Fruit fly (Drosophila melanogaster) whole organism, embryonic: ENCODE data around the gene CG44000.

Source experiments
- BEAF-32 ChIP-seq: fragments of 200-800 bp; sonication (Bioruptor generic); optimal IDR thresholded peaks from 3 replicates; lab custom pipeline; 2017; ENCODE audit warnings: missing biosample characterization, missing genetic modification characterization, mild to moderate bottlenecking, moderate library complexity, missing genetic modification reagents
- Bgb ChIP-seq: fragments of 200-800 bp; sonication (Bioruptor generic); IDR thresholded peaks from 2 replicates; pipeline ENCODE4 v1.3.6; 2022; ENCODE audit warnings: missing biosample characterization, missing genetic modification characterization; ENCODE audit not compliant: partially characterized antibody
- C15 ChIP-seq: fragments of 200-800 bp; sonication (Bioruptor generic); IDR thresholded peaks from 3 replicates; pipeline ENCODE4 v1.3.6; 2022; ENCODE audit warnings: missing biosample characterization, missing genetic modification characterization
- CG10462 ChIP-seq: fragments of 200-800 bp; sonication (Bioruptor generic); optimal IDR thresholded peaks from 2 replicates; lab custom pipeline; 2016; ENCODE audit warnings: missing biosample characterization, missing genetic modification characterization
- CG11398 ChIP-seq: fragments of 200-800 bp; sonication (Bioruptor generic); optimal IDR thresholded peaks from 2 replicates; lab custom pipeline; 2016; ENCODE audit warnings: missing biosample characterization, missing genetic modification characterization
- CG12071 ChIP-seq: fragments of 200-800 bp; sonication (Bioruptor generic); optimal IDR thresholded peaks from 3 replicates; lab custom pipeline; 2018; ENCODE audit warnings: missing biosample characterization, mild to moderate bottlenecking, missing genetic modification characterization
- CG13296 ChIP-seq: fragments of 200-800 bp; sonication (Bioruptor generic); optimal IDR thresholded peaks from 3 replicates; lab custom pipeline; 2018; ENCODE audit warnings: missing biosample characterization, mild to moderate bottlenecking, missing genetic modification characterization
- CG14014 ChIP-seq: fragments of 200-800 bp; sonication (Bioruptor generic); IDR thresholded peaks from 2 replicates; pipeline ENCODE4 v1.3.6; 2022; ENCODE audit warnings: missing biosample characterization, missing genetic modification characterization
- CG2129 ChIP-seq: fragments of 200-800 bp; sonication (Bioruptor generic); IDR thresholded peaks from 2 replicates; pipeline ENCODE4 v1.3.6; 2022; ENCODE audit warnings: missing biosample characterization, missing genetic modification characterization; ENCODE audit not compliant: partially characterized antibody
- CG6683 ChIP-seq: fragments of 200-800 bp; sonication (Bioruptor generic); optimal IDR thresholded peaks from 2 replicates; lab custom pipeline; 2017; ENCODE audit warnings: missing biosample characterization, mild to moderate bottlenecking, missing genetic modification characterization, missing genetic modification reagents
- CG7357 ChIP-seq: fragments of 200-800 bp; sonication (Bioruptor generic); IDR thresholded peaks from 3 replicates; pipeline ENCODE4 v1.3.6; 2022; ENCODE audit warnings: missing biosample characterization, missing genetic modification characterization
- CG7745 ChIP-seq: fragments of 200-800 bp; sonication (Bioruptor generic); optimal IDR thresholded peaks from 2 replicates; lab custom pipeline; 2018; ENCODE audit warnings: missing biosample characterization, mild to moderate bottlenecking, missing genetic modification characterization, moderate library complexity
- CG8388 ChIP-seq: fragments of 200-800 bp; sonication (Bioruptor generic); optimal IDR thresholded peaks from 2 replicates; lab custom pipeline; 2019; ENCODE audit warnings: missing biosample characterization, mild to moderate bottlenecking, missing genetic modification characterization, moderate library complexity
- CG9215 ChIP-seq: fragments of 200-800 bp; sonication (Bioruptor generic); IDR thresholded peaks from 2 replicates; pipeline ENCODE4 v1.3.6; 2022; ENCODE audit warnings: missing biosample characterization, missing genetic modification characterization
- CG9727 ChIP-seq: fragments of 200-800 bp; sonication (Bioruptor generic); optimal IDR thresholded peaks from 3 replicates; lab custom pipeline; 2017; ENCODE audit warnings: missing biosample characterization, mild to moderate bottlenecking, missing genetic modification characterization
- D ChIP-seq, 2 experiments: fragments of 200-800 bp in 1 of 2; fragments of >200 bp in 1 of 2; sonication (Bioruptor generic) in 1 of 2; optimal IDR thresholded peaks; 2 replicates in 1 of 2; 3 replicates in 1 of 2; lab custom pipeline; 2017; ENCODE audit warnings: mild to moderate bottlenecking in 1 of 2, missing biosample characterization in 1 of 2, missing genetic modification characterization in 1 of 2, missing genetic modification reagents in 1 of 2
- Dek ChIP-seq: fragments of 200-800 bp; sonication (Bioruptor generic); optimal IDR thresholded peaks from 3 replicates; lab custom pipeline; 2019; ENCODE audit warnings: missing biosample characterization, mild to moderate bottlenecking, missing genetic modification characterization, moderate library complexity
- Dfd ChIP-seq, 2 experiments: fragments of >200 bp; optimal IDR thresholded peaks; 2 replicates each; lab custom pipeline; 2017; ENCODE audit warnings: missing biosample characterization in 2 of 2, missing genetic modification characterization in 2 of 2
- Drgx ChIP-seq: fragments of 200-800 bp; sonication (Bioruptor generic); IDR thresholded peaks from 2 replicates; pipeline ENCODE4 v1.3.6; 2022; ENCODE audit warnings: missing biosample characterization, missing genetic modification characterization
- E2f2 ChIP-seq: fragments of 200-800 bp; sonication (Bioruptor generic); IDR thresholded peaks from 2 replicates; pipeline ENCODE4 v1.3.6; 2022; ENCODE audit warnings: missing biosample characterization, missing genetic modification characterization
- ERR ChIP-seq: fragments of 200-800 bp; sonication (Bioruptor generic); optimal IDR thresholded peaks from 2 replicates; lab custom pipeline; 2016; ENCODE audit warnings: missing biosample characterization, missing genetic modification characterization
- H15 ChIP-seq: fragments of 200-800 bp; sonication (Bioruptor generic); IDR thresholded peaks from 3 replicates; pipeline ENCODE4 v1.3.6; 2022; ENCODE audit warnings: missing biosample characterization, missing genetic modification characterization
- HLH4C ChIP-seq: fragments of 200-800 bp; sonication (Bioruptor generic); IDR thresholded peaks from 3 replicates; pipeline ENCODE4 v1.3.6; 2022; ENCODE audit warnings: missing biosample characterization, missing genetic modification characterization; ENCODE audit not compliant: partially characterized antibody
- Lim3 ChIP-seq: fragments of 200-800 bp; sonication (Bioruptor generic); IDR thresholded peaks from 2 replicates; pipeline ENCODE4 v1.3.6; 2022; ENCODE audit warnings: missing biosample characterization, missing genetic modification characterization
- MBD-R2 ChIP-seq: fragments of 200-800 bp; sonication (Bioruptor generic); IDR thresholded peaks from 2 replicates; pipeline ENCODE4 v1.3.6; 2022; ENCODE audit warnings: missing biosample characterization, missing genetic modification characterization
- Optix ChIP-seq: fragments of 200-800 bp; sonication (Bioruptor generic); IDR thresholded peaks from 3 replicates; pipeline ENCODE4 v1.3.6; 2022; ENCODE audit warnings: missing biosample characterization, missing genetic modification characterization
- Ptx1 ChIP-seq: fragments of 200-800 bp; sonication (Bioruptor generic); IDR thresholded peaks from 2 replicates; pipeline ENCODE4 v1.3.6; 2022; ENCODE audit warnings: missing biosample characterization, missing genetic modification characterization
- ato ChIP-seq: fragments of 200-800 bp; sonication (Bioruptor generic); IDR thresholded peaks from 2 replicates; pipeline ENCODE4 v1.3.6; 2022; ENCODE audit warnings: missing biosample characterization, missing genetic modification characterization; ENCODE audit not compliant: partially characterized antibody
- bbx ChIP-seq: fragments of 200-800 bp; sonication (Bioruptor generic); IDR thresholded peaks from 2 replicates; pipeline ENCODE4 v1.3.6; 2022; ENCODE audit warnings: missing biosample characterization, missing genetic modification characterization; ENCODE audit not compliant: partially characterized antibody
- btn ChIP-seq: fragments of 200-800 bp; sonication (Bioruptor generic); optimal IDR thresholded peaks from 2 replicates; lab custom pipeline; 2016; ENCODE audit warnings: missing biosample characterization, missing genetic modification characterization
- emc ChIP-seq: fragments of 200-800 bp; sonication (Bioruptor generic); optimal IDR thresholded peaks from 2 replicates; lab custom pipeline; 2016; ENCODE audit warnings: missing biosample characterization, missing genetic modification characterization
- ems ChIP-seq: fragments of 200-800 bp; sonication (Bioruptor generic); optimal IDR thresholded peaks from 3 replicates; lab custom pipeline; 2016; ENCODE audit warnings: missing biosample characterization, missing genetic modification characterization
- eve ChIP-seq, 2 experiments: fragments of >200 bp; optimal IDR thresholded peaks; 2 replicates each; lab custom pipeline; 2017; ENCODE audit warnings: missing biosample characterization in 2 of 2, missing genetic modification characterization in 2 of 2
- gfzf ChIP-seq: fragments of 200-800 bp; sonication (Bioruptor generic); optimal IDR thresholded peaks from 2 replicates; lab custom pipeline; 2016; ENCODE audit warnings: missing biosample characterization, mild to moderate bottlenecking, missing genetic modification characterization, moderate library complexity
- hbn ChIP-seq: fragments of 200-800 bp; sonication (Bioruptor generic); IDR thresholded peaks from 2 replicates; pipeline ENCODE4 v1.3.6; 2022; ENCODE audit warnings: missing biosample characterization, missing genetic modification characterization; ENCODE audit not compliant: partially characterized antibody
- insv ChIP-seq, 2 experiments: fragments of 200-800 bp; sonication (Bioruptor generic); optimal IDR thresholded peaks; 3 replicates each; lab custom pipeline; 2016 to 2018; ENCODE audit warnings: missing biosample characterization in 2 of 2, missing genetic modification characterization in 2 of 2
- knrl ChIP-seq: fragments of 200-800 bp; sonication (Bioruptor generic); IDR thresholded peaks from 3 replicates; pipeline ENCODE4 v1.3.6; 2022; ENCODE audit warnings: missing biosample characterization, missing genetic modification characterization; ENCODE audit not compliant: partially characterized antibody
- lab ChIP-seq: fragments of 200-800 bp; sonication (Bioruptor generic); optimal IDR thresholded peaks from 3 replicates; lab custom pipeline; 2017; ENCODE audit warnings: missing biosample characterization, missing genetic modification characterization, mild to moderate bottlenecking, moderate library complexity, missing genetic modification reagents
- mld ChIP-seq: fragments of 200-800 bp; sonication (Bioruptor generic); IDR thresholded peaks from 3 replicates; pipeline ENCODE4 v1.3.6; 2022; ENCODE audit warnings: missing biosample characterization, missing genetic modification characterization; ENCODE audit not compliant: partially characterized antibody
- pzg ChIP-seq: fragments of 200-800 bp; sonication (Bioruptor generic); optimal IDR thresholded peaks from 3 replicates; lab custom pipeline; 2018; ENCODE audit warnings: missing biosample characterization, mild to moderate bottlenecking, missing genetic modification characterization, moderate library complexity
- salm ChIP-seq: fragments of 200-800 bp; sonication (Bioruptor generic); optimal IDR thresholded peaks from 2 replicates; lab custom pipeline; 2018; ENCODE audit warnings: missing biosample characterization, mild to moderate bottlenecking, missing genetic modification characterization
- stwl ChIP-seq: fragments of 200-800 bp; sonication (Bioruptor generic); optimal IDR thresholded peaks from 3 replicates; lab custom pipeline; 2018; ENCODE audit warnings: missing biosample characterization, mild to moderate bottlenecking, missing genetic modification characterization, moderate library complexity
- tna ChIP-seq: fragments of 200-800 bp; sonication (Bioruptor generic); IDR thresholded peaks from 2 replicates; pipeline ENCODE4 v1.3.6; 2022; ENCODE audit warnings: missing biosample characterization, missing genetic modification characterization; ENCODE audit not compliant: partially characterized antibody
- trem ChIP-seq: fragments of 200-800 bp; optimal IDR thresholded peaks from 3 replicates; lab custom pipeline; 2019; ENCODE audit warnings: missing biosample characterization, mild to moderate bottlenecking, missing genetic modification characterization, moderate library complexity
- trh ChIP-seq: fragments of 200-800 bp; sonication (Bioruptor generic); optimal IDR thresholded peaks from 2 replicates; lab custom pipeline; 2016; ENCODE audit warnings: missing biosample characterization, missing genetic modification characterization
- tup ChIP-seq: fragments of 200-800 bp; sonication (Bioruptor generic); optimal IDR thresholded peaks from 2 replicates; lab custom pipeline; 2016; ENCODE audit warnings: missing biosample characterization, mild to moderate bottlenecking, missing genetic modification characterization, moderate library complexity
- unc-4 ChIP-seq: fragments of 200-800 bp; sonication (Bioruptor generic); IDR thresholded peaks from 2 replicates; pipeline ENCODE4 v1.3.6; 2022; ENCODE audit warnings: missing biosample characterization, missing genetic modification characterization; ENCODE audit not compliant: partially characterized antibody
- vfl ChIP-seq: fragments of 200-800 bp; sonication (Bioruptor generic); optimal IDR thresholded peaks from 2 replicates; lab custom pipeline; 2016; ENCODE audit warnings: missing biosample characterization, missing genetic modification characterization
- vnd ChIP-seq: fragments of 200-800 bp; sonication (Bioruptor generic); IDR thresholded peaks from 3 replicates; pipeline ENCODE4 v1.3.6; 2022; ENCODE audit warnings: missing biosample characterization, missing genetic modification characterization; ENCODE audit not compliant: partially characterized antibody

CG44000 gene

DNA sequence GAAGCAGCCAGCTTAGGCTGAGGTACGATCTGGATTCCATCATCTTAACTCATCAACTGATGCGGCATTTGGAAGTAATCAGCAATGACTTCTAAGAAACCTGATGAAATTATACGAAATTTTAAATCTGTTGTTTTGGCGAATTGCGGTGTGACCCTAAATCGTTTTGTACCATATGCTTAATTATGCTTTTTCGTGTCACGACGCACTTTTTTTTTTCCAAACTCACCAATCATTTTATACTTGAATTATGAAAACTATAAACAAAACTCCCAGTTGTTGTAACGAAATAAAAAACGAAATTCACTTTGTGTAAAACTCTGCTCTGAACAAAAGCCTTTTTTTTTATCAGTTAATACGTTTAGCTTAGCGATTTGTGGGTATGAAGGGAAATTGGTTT, 15.0 kb downstream of the CG44000 start, which contains the start of gene Nepl3 (continued):
- TF ChIP-seq BEAF-32 (peak; percentile 65), trem (tag; lab: Kevin White, UChicago) (no peak), CG7745 (no peak), C15 (GFP tag; lab: Robert Waterston, UW) (no peak), CG9215 (GFP tag; lab: Robert Waterston, UW) (no peak), bbx (GFP tag; lab: Robert Waterston, UW) (peak; percentile 28; the same call in 1 of the 2 replicates), pzg (peak; percentile 28), salm (tag; lab: Kevin White, UChicago) (no peak), Dek (tag; lab: Kevin White, UChicago) (no peak), emc (GFP tag; lab: Kevin White, UChicago) (no peak), HLH4C (peak; percentile 44; the same call in 1 of the 3 replicates), Bgb (GFP tag; lab: Robert Waterston, UW) (peak; percentile 47; the same call in 1 of the 2 replicates), D (optimal IDR thresholded peaks at IDR 0.05; lab: Kevin White, UChicago) (no peak), D (GFP tag; optimal IDR thresholded peaks at IDR 0.05; lab: Kevin White, UChicago) (no peak), H15 (GFP tag; lab: Robert Waterston, UW) (no peak), CG8388 (GFP tag; lab: Kevin White, UChicago) (no peak), eve (GFP tag; optimal IDR thresholded peaks at IDR 0.05; lab: Kevin White, UChicago) (no peak), btn (GFP tag; lab: Kevin White, UChicago) (no peak), hbn (0 out of 2 replicates have a peak, but pooled peaks have one; percentile 51), Ptx1 (GFP tag; lab: Robert Waterston, UW) (no peak), vfl (GFP tag; lab: Kevin White, UChicago) (no peak), ERR (no peak), CG6683 (GFP tag; lab: Kevin White, UChicago) (no peak), unc-4 (GFP tag; lab: Robert Waterston, UW) (peak; percentile 69), vnd (GFP tag; lab: Robert Waterston, UW) (peak; percentile 44; the same call in 1 of the 3 replicates), CG7357 (GFP tag; lab: Robert Waterston, UW) (no peak), CG9727 (GFP tag; lab: Kevin White, UChicago) (no peak), knrl (GFP tag; lab: Robert Waterston, UW) (peak; percentile 22; the same call in 1 of the 3 replicates), CG2129 (GFP tag; lab: Robert Waterston, UW) (no peak), CG12071 (GFP tag; lab: Kevin White, UChicago) (no peak), tup (GFP tag; lab: Kevin White, UChicago) (no peak), insv (GFP tag; optimal IDR thresholded peaks at IDR 0.05; lab: Kevin White, UChicago) (no peak), ato (no peak), Dfd (GFP tag; optimal IDR thresholded peaks at IDR 0.05; lab: Kevin White, UChicago) (no peak), CG13296 (GFP tag; lab: Kevin White, UChicago) (no peak), gfzf (GFP tag; lab: Kevin White, UChicago) (peak; percentile 65), trh (GFP tag; lab: Kevin White, UChicago) (no peak), E2f2 (GFP tag; lab: Robert Waterston, UW) (peak; percentile 56; the same call in 1 of the 2 replicates), stwl (tag; lab: Kevin White, UChicago) (no peak), Drgx (GFP tag; lab: Robert Waterston, UW) (no peak), Optix (GFP tag; lab: Robert Waterston, UW) (no peak), tna (no peak), lab (no peak), mld (GFP tag; lab: Robert Waterston, UW) (no peak), ems (GFP tag; lab: Kevin White, UChicago) (no peak), CG11398 (GFP tag; lab: Kevin White, UChicago) (no peak), Lim3 (GFP tag; lab: Robert Waterston, UW) (no peak), MBD-R2 (peak; percentile 53), CG14014 (GFP tag; lab: Robert Waterston, UW) (no peak), CG10462 (no peak)
